Fruit fly (Drosophila melanogaster): ENCODE measurements around the gene CG33648.

Gene CG33648

DNA sequence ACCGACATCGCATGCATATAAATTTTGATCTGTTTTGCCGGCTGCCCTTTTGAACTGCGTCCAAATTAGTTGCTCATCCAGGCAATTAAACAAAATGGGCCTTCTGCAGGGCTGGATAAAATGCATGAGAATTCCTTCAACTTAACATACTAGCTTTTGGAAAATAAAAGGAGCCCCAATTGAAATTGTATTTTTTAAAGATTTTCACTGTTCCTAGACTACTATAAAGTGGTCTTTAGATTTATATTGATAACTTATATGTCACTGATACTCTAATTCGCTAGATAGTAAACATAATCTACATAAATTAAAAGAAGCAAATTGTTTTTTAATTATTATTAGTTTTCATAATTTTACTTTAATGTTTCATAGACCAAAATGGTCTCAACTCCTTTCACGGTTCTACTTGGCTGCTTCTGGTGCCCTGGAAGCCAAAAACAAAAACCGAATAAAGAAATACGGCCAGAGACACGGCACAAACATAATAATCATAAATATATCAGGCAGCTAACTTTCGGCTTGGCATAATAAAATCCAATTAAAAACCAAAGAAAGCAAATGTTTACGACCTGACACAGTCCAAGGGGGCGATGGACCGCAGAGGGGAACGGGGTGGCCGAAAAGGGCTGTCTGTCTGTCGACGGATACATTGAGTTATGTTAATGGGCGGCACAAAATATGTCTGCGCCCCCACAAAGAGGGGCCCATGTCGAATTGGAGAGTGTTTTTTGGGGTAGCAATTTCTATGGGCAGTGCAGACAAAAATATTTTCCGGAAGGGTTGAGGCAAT is 13.5 kb downstream of the CG33648 start (continued):
- TF ChIP-seq ttk (GFP tag; IDR thresholded peaks at IDR 0.05), result 0 out of 2 replicates have a peak, but pooled peaks have one; percentile 27
- no peak for TF ChIP-seq CG2120 (GFP tag; optimal IDR thresholded peaks at IDR 0.05)
- no peak for TF ChIP-seq CHES-1-like (GFP tag; optimal IDR thresholded peaks at IDR 0.05)
- no peak for TF ChIP-seq Myb (GFP tag; optimal IDR thresholded peaks at IDR 0.05)
- no peak for TF ChIP-seq CTCF (GFP tag; optimal IDR thresholded peaks at IDR 0.05)
- TF ChIP-seq sna (GFP tag; IDR thresholded peaks at IDR 0.05; ENCODE audit: partially characterized antibody), result no peak
- TF ChIP-seq Gsc (GFP tag; IDR thresholded peaks at IDR 0.05), result no peak
- TF ChIP-seq cwo (GFP tag; optimal IDR thresholded peaks at IDR 0.05), result no peak
- no peak for TF ChIP-seq CG9215 (GFP tag; IDR thresholded peaks at IDR 0.05)
- no peak; the same call in 2 of the 3 replicates for TF ChIP-seq otp (GFP tag; IDR thresholded peaks at IDR 0.05)
- peak; percentile 50; the same call in 1 of the 2 replicates for TF ChIP-seq rib (GFP tag; IDR thresholded peaks at IDR 0.05)
- peak in 1 of 2 experiments; percentile 72 for TF ChIP-seq bsh (GFP tag; optimal IDR thresholded peaks at IDR 0.05)
- no peak for TF ChIP-seq crc (GFP tag; optimal IDR thresholded peaks at IDR 0.05)
- no peak for TF ChIP-seq so (GFP tag; IDR thresholded peaks at IDR 0.05)
- TF ChIP-seq Nf-YC (tag; optimal IDR thresholded peaks at IDR 0.05), result no peak
- peak; percentile 14 for TF ChIP-seq CG3407 (GFP tag; optimal IDR thresholded peaks at IDR 0.05)
- peak; percentile 77 for TF ChIP-seq CG15601 (tag; optimal IDR thresholded peaks at IDR 0.05)
- peak; percentile 73 for TF ChIP-seq gem (tag; optimal IDR thresholded peaks at IDR 0.05)
- no peak for TF ChIP-seq z (GFP tag; IDR thresholded peaks at IDR 0.05)
- peak; percentile 19 for TF ChIP-seq CG16815 (GFP tag; optimal IDR thresholded peaks at IDR 0.05)
- TF ChIP-seq D19A (tag; optimal IDR thresholded peaks at IDR 0.05), result peak; percentile 54
- no peak for TF ChIP-seq stwl (tag; optimal IDR thresholded peaks at IDR 0.05)
- TF ChIP-seq CG14014 (GFP tag; IDR thresholded peaks at IDR 0.05), result no peak
- no peak for TF ChIP-seq ems (GFP tag; optimal IDR thresholded peaks at IDR 0.05)
- TF ChIP-seq Opbp (GFP tag; IDR thresholded peaks at IDR 0.05; ENCODE audit: partially characterized antibody), result no peak
- TF ChIP-seq ab (GFP tag; optimal IDR thresholded peaks at IDR 0.05), result no peak
- no peak for TF ChIP-seq CG8290 (GFP tag; optimal IDR thresholded peaks at IDR 0.05)
- peak in 1 of 2 experiments; percentile 22 for TF ChIP-seq CG8290 (tag; optimal IDR thresholded peaks at IDR 0.05)
- TF ChIP-seq Dad (GFP tag; optimal IDR thresholded peaks at IDR 0.05), result no peak
- no peak for TF ChIP-seq CG7963 (GFP tag; IDR thresholded peaks at IDR 0.05; ENCODE audit: partially characterized antibody)
- no peak for TF ChIP-seq tna (GFP tag; IDR thresholded peaks at IDR 0.05; ENCODE audit: partially characterized antibody)
- TF ChIP-seq klu (GFP tag; IDR thresholded peaks at IDR 0.05), result no peak
- peak; percentile 82 for TF ChIP-seq Awh (GFP tag; IDR thresholded peaks at IDR 0.05)
- no peak for TF ChIP-seq Lim3 (GFP tag; IDR thresholded peaks at IDR 0.05)
- TF ChIP-seq ham (GFP tag; IDR thresholded peaks at IDR 0.05), result no peak
- TF ChIP-seq prd (optimal IDR thresholded peaks at IDR 0.05), result no peak
- no peak for TF ChIP-seq prd (GFP tag; IDR thresholded peaks at IDR 0.05)
- TF ChIP-seq gsb (GFP tag; IDR thresholded peaks at IDR 0.05), result no peak
- no peak for TF ChIP-seq Tbp (GFP tag; optimal IDR thresholded peaks at IDR 0.05)
- TF ChIP-seq CG7839 (tag; optimal IDR thresholded peaks at IDR 0.05), result peak; percentile 72
- no peak for TF ChIP-seq HmgD (GFP tag; optimal IDR thresholded peaks at IDR 0.05)
- no peak for TF ChIP-seq gce (GFP tag; IDR thresholded peaks at IDR 0.05)
- TF ChIP-seq unpg (GFP tag; optimal IDR thresholded peaks at IDR 0.05), result peak; percentile 28
- no peak for TF ChIP-seq kah (GFP tag; optimal IDR thresholded peaks at IDR 0.05)
- peak; percentile 56 for TF ChIP-seq Ssrp (tag; optimal IDR thresholded peaks at IDR 0.05)
- TF ChIP-seq nau (GFP tag; optimal IDR thresholded peaks at IDR 0.05), result no peak
- TF ChIP-seq lbe (GFP tag; optimal IDR thresholded peaks at IDR 0.05), result no peak
- peak; percentile 42 for TF ChIP-seq CG30020 (tag; optimal IDR thresholded peaks at IDR 0.05)
- TF ChIP-seq tin (GFP tag; optimal IDR thresholded peaks at IDR 0.05), result peak; percentile 35
- no peak for TF ChIP-seq B-H2 (GFP tag; optimal IDR thresholded peaks at IDR 0.05)
- no peak for TF ChIP-seq cad (GFP tag; optimal IDR thresholded peaks at IDR 0.05)

Data from whole organism, embryonic.